Fruit fly (Drosophila melanogaster) whole organism, embryonic: ENCODE results near the gene gpp.
A peak's percentile ranks its signal among the peaks of the same experiment; 100 is the strongest.

Source experiments
- Aef1 ChIP-seq: fragments of 200-800 bp; sonication (Bioruptor generic); IDR thresholded peaks from 3 replicates; pipeline ENCODE4 v1.3.6; 2022; ENCODE audit warnings: missing biosample characterization, missing genetic modification characterization
- B-H1 ChIP-seq: fragments of 200-800 bp; sonication (Bioruptor generic); IDR thresholded peaks from 3 replicates; pipeline ENCODE4 v1.3.6; 2022; ENCODE audit warnings: missing biosample characterization, missing genetic modification characterization
- CG10267 ChIP-seq: fragments of 200-800 bp; sonication (Bioruptor generic); optimal IDR thresholded peaks from 2 replicates; lab custom pipeline; 2018; ENCODE audit warnings: missing biosample characterization, mild to moderate bottlenecking, missing genetic modification characterization, moderate library complexity
- CG10274 ChIP-seq: fragments of 200-800 bp; sonication (Bioruptor generic); optimal IDR thresholded peaks from 3 replicates; lab custom pipeline; 2017; ENCODE audit warnings: missing biosample characterization, mild to moderate bottlenecking, missing genetic modification characterization
- CG10321 ChIP-seq: fragments of 200-800 bp; sonication (Bioruptor generic); IDR thresholded peaks from 2 replicates; pipeline ENCODE4 v1.3.6; 2022; ENCODE audit warnings: missing biosample characterization, missing genetic modification characterization
- CG10366 ChIP-seq: fragments of 200-800 bp; sonication (Bioruptor generic); IDR thresholded peaks from 2 replicates; pipeline ENCODE4 v1.3.6; 2022; ENCODE audit warnings: missing biosample characterization, missing genetic modification characterization
- CG12391 ChIP-seq: fragments of 200-800 bp; sonication (Bioruptor generic); optimal IDR thresholded peaks from 3 replicates; lab custom pipeline; 2018; ENCODE audit warnings: missing biosample characterization, mild to moderate bottlenecking, missing genetic modification characterization, moderate library complexity
- CG14710 ChIP-seq: fragments of 200-800 bp; sonication (Bioruptor generic); optimal IDR thresholded peaks from 3 replicates; lab custom pipeline; 2019; ENCODE audit warnings: missing biosample characterization, mild to moderate bottlenecking, missing genetic modification characterization, moderate library complexity
- CG15479 ChIP-seq: fragments of 200-800 bp; sonication (Bioruptor generic); optimal IDR thresholded peaks from 3 replicates; lab custom pipeline; 2019; ENCODE audit warnings: missing biosample characterization, mild to moderate bottlenecking, missing genetic modification characterization, moderate library complexity
- CG1602 ChIP-seq: fragments of 200-800 bp; sonication (Bioruptor generic); optimal IDR thresholded peaks from 3 replicates; lab custom pipeline; 2016; ENCODE audit warnings: missing biosample characterization, missing genetic modification characterization
- CG1603 ChIP-seq: fragments of 200-800 bp; sonication (Bioruptor generic); optimal IDR thresholded peaks from 2 replicates; lab custom pipeline; 2019; ENCODE audit warnings: missing biosample characterization, mild to moderate bottlenecking, missing genetic modification characterization, moderate library complexity
- CG16779 ChIP-seq: fragments of 200-800 bp; sonication (Bioruptor generic); IDR thresholded peaks from 2 replicates; pipeline ENCODE4 v1.3.6; 2022; ENCODE audit warnings: missing biosample characterization, missing genetic modification characterization
- CG17385 ChIP-seq: fragments of 200-800 bp; sonication (Bioruptor generic); optimal IDR thresholded peaks from 3 replicates; lab custom pipeline; 2018; ENCODE audit warnings: missing biosample characterization, mild to moderate bottlenecking, missing genetic modification characterization
- CG17829 ChIP-seq: fragments of 200-800 bp; optimal IDR thresholded peaks from 2 replicates; lab custom pipeline; 2019; ENCODE audit warnings: missing biosample characterization, mild to moderate bottlenecking, missing genetic modification characterization, moderate library complexity
- CG34422 ChIP-seq: fragments of 200-800 bp; sonication (Bioruptor generic); IDR thresholded peaks from 3 replicates; pipeline ENCODE4 v1.3.6; 2022; ENCODE audit warnings: missing biosample characterization, missing genetic modification characterization
- CG4424 ChIP-seq: fragments of 200-800 bp; sonication (Bioruptor generic); optimal IDR thresholded peaks from 3 replicates; lab custom pipeline; 2016; ENCODE audit warnings: missing biosample characterization, missing genetic modification characterization
- CG4854 ChIP-seq: fragments of 200-800 bp; sonication (Bioruptor generic); optimal IDR thresholded peaks from 2 replicates; lab custom pipeline; 2016; ENCODE audit warnings: missing biosample characterization, missing genetic modification characterization, inconsistent platforms
- CG5245 ChIP-seq: fragments of 200-800 bp; sonication (Bioruptor generic); optimal IDR thresholded peaks from 3 replicates; lab custom pipeline; 2016; ENCODE audit warnings: missing biosample characterization, missing genetic modification characterization
- CG6272 ChIP-seq: fragments of 200-800 bp; sonication (Bioruptor generic); IDR thresholded peaks from 2 replicates; pipeline ENCODE4 v1.3.6; 2022; ENCODE audit warnings: missing biosample characterization, missing genetic modification characterization
- CG7839 ChIP-seq: fragments of 200-800 bp; sonication (Bioruptor generic); optimal IDR thresholded peaks from 3 replicates; lab custom pipeline; 2018; ENCODE audit warnings: missing biosample characterization, mild to moderate bottlenecking, missing genetic modification characterization, moderate library complexity
- CG7963 ChIP-seq: fragments of 200-800 bp; sonication (Bioruptor generic); IDR thresholded peaks from 3 replicates; pipeline ENCODE4 v1.3.6; 2022; ENCODE audit warnings: missing biosample characterization, missing genetic modification characterization; ENCODE audit not compliant: partially characterized antibody
- CG8290 ChIP-seq, 3 experiments: fragments of 200-800 bp; sonication (Bioruptor generic); optimal IDR thresholded peaks; 2 replicates each; lab custom pipeline; 2016 to 2019; ENCODE audit warnings: missing biosample characterization in 3 of 3, missing genetic modification characterization in 3 of 3, mild to moderate bottlenecking in 2 of 3, moderate library complexity in 1 of 3
- D ChIP-seq, 2 experiments: fragments of 200-800 bp in 1 of 2; fragments of >200 bp in 1 of 2; sonication (Bioruptor generic) in 1 of 2; optimal IDR thresholded peaks; 2 replicates in 1 of 2; 3 replicates in 1 of 2; lab custom pipeline; 2017; ENCODE audit warnings: mild to moderate bottlenecking in 1 of 2, missing biosample characterization in 1 of 2, missing genetic modification characterization in 1 of 2, missing genetic modification reagents in 1 of 2
- Dbx ChIP-seq: fragments of 200-800 bp; sonication (Bioruptor generic); IDR thresholded peaks from 3 replicates; pipeline ENCODE4 v1.3.6; 2022; ENCODE audit warnings: missing biosample characterization, missing genetic modification characterization
- Dfd ChIP-seq, 2 experiments: fragments of >200 bp; optimal IDR thresholded peaks; 2 replicates each; lab custom pipeline; 2017; ENCODE audit warnings: missing biosample characterization in 2 of 2, missing genetic modification characterization in 2 of 2
- Dip2 ChIP-seq: fragments of 200-800 bp; sonication (Bioruptor generic); IDR thresholded peaks from 2 replicates; pipeline ENCODE4 v1.3.6; 2022; ENCODE audit warnings: missing biosample characterization, missing genetic modification characterization
- Fer1 ChIP-seq: fragments of 200-800 bp; sonication (Bioruptor generic); optimal IDR thresholded peaks from 2 replicates; lab custom pipeline; 2017; ENCODE audit warnings: missing biosample characterization, mild to moderate bottlenecking, missing genetic modification characterization
- Hmx ChIP-seq: fragments of 200-800 bp; sonication (Bioruptor generic); optimal IDR thresholded peaks from 2 replicates; lab custom pipeline; 2016; ENCODE audit warnings: missing biosample characterization, missing genetic modification characterization
- Hsf ChIP-seq: fragments of 200-800 bp; sonication (Bioruptor generic); optimal IDR thresholded peaks from 3 replicates; lab custom pipeline; 2016; ENCODE audit warnings: missing biosample characterization, missing genetic modification characterization
- Lim3 ChIP-seq: fragments of 200-800 bp; sonication (Bioruptor generic); IDR thresholded peaks from 2 replicates; pipeline ENCODE4 v1.3.6; 2022; ENCODE audit warnings: missing biosample characterization, missing genetic modification characterization
- MBD-R2 ChIP-seq: fragments of 200-800 bp; sonication (Bioruptor generic); IDR thresholded peaks from 2 replicates; pipeline ENCODE4 v1.3.6; 2022; ENCODE audit warnings: missing biosample characterization, missing genetic modification characterization
- Meics ChIP-seq: fragments of 200-800 bp; sonication (Bioruptor generic); optimal IDR thresholded peaks from 2 replicates; lab custom pipeline; 2017; ENCODE audit warnings: missing biosample characterization, mild to moderate bottlenecking, missing genetic modification characterization
- NFAT ChIP-seq: fragments of 200-800 bp; sonication (Bioruptor generic); IDR thresholded peaks from 2 replicates; pipeline ENCODE4 v1.3.6; 2022; ENCODE audit warnings: missing biosample characterization, missing genetic modification characterization
- Sry-δ ChIP-seq: fragments of 200-800 bp; sonication (Bioruptor generic); optimal IDR thresholded peaks from 2 replicates; lab custom pipeline; 2016; ENCODE audit warnings: missing biosample characterization, missing genetic modification characterization
- Vsx1 ChIP-seq: fragments of 200-800 bp; sonication (Bioruptor generic); optimal IDR thresholded peaks from 2 replicates; lab custom pipeline; 2017; ENCODE audit warnings: missing biosample characterization, mild to moderate bottlenecking, missing genetic modification characterization, missing genetic modification reagents
- al ChIP-seq: fragments of 200-800 bp; sonication (Bioruptor generic); IDR thresholded peaks from 2 replicates; pipeline ENCODE4 v1.3.6; 2022; ENCODE audit warnings: missing biosample characterization, missing genetic modification characterization
- ase ChIP-seq: fragments of 200-800 bp; sonication (Bioruptor generic); IDR thresholded peaks from 3 replicates; pipeline ENCODE4 v1.3.6; 2022; ENCODE audit warnings: missing biosample characterization, missing genetic modification characterization
- ato ChIP-seq: fragments of 200-800 bp; sonication (Bioruptor generic); IDR thresholded peaks from 2 replicates; pipeline ENCODE4 v1.3.6; 2022; ENCODE audit warnings: missing biosample characterization, missing genetic modification characterization; ENCODE audit not compliant: partially characterized antibody
- caup ChIP-seq: fragments of 200-800 bp; sonication (Bioruptor generic); optimal IDR thresholded peaks from 3 replicates; lab custom pipeline; 2017; ENCODE audit warnings: missing biosample characterization, mild to moderate bottlenecking, missing genetic modification characterization, moderate library complexity; ENCODE audit not compliant: severe bottlenecking
- dm ChIP-seq: fragments of 200-800 bp; sonication (Bioruptor generic); optimal IDR thresholded peaks from 3 replicates; lab custom pipeline; 2016; ENCODE audit warnings: missing biosample characterization, missing genetic modification characterization
- dmrt99B ChIP-seq: fragments of 200-800 bp; sonication (Bioruptor generic); optimal IDR thresholded peaks from 2 replicates; lab custom pipeline; 2018; ENCODE audit warnings: missing biosample characterization, mild to moderate bottlenecking, missing genetic modification characterization, moderate library complexity
- dpn ChIP-seq, 2 experiments: fragments of 200-800 bp; sonication (Bioruptor generic); optimal IDR thresholded peaks; 3 replicates each; lab custom pipeline; 2016; ENCODE audit warnings: missing biosample characterization in 2 of 2, missing genetic modification characterization in 2 of 2
- gcm2 ChIP-seq: fragments of 200-800 bp; sonication (Bioruptor generic); optimal IDR thresholded peaks from 2 replicates; lab custom pipeline; 2016; ENCODE audit warnings: missing biosample characterization, missing genetic modification characterization
- jigr1 ChIP-seq: fragments of 200-800 bp; sonication (Bioruptor generic); IDR thresholded peaks from 3 replicates; pipeline ENCODE4 v1.3.6; 2022; ENCODE audit warnings: missing biosample characterization, missing genetic modification characterization
- lmd ChIP-seq: fragments of 200-800 bp; sonication (Bioruptor generic); IDR thresholded peaks from 2 replicates; pipeline ENCODE4 v1.3.6; 2022; ENCODE audit warnings: missing biosample characterization, missing genetic modification characterization
- psq ChIP-seq: fragments of 200-800 bp; sonication (Bioruptor generic); optimal IDR thresholded peaks from 2 replicates; lab custom pipeline; 2017; ENCODE audit warnings: missing biosample characterization, missing genetic modification characterization
- pum ChIP-seq: fragments of 200-800 bp; sonication (Bioruptor generic); optimal IDR thresholded peaks from 2 replicates; lab custom pipeline; 2016; ENCODE audit warnings: missing biosample characterization, missing genetic modification characterization
- row ChIP-seq: fragments of 200-800 bp; sonication (Bioruptor generic); IDR thresholded peaks from 3 replicates; pipeline ENCODE4 v1.3.6; 2022; ENCODE audit warnings: missing biosample characterization, missing genetic modification characterization
- sob ChIP-seq: fragments of 200-800 bp; sonication (Bioruptor generic); IDR thresholded peaks from 2 replicates; pipeline ENCODE4 v1.3.6; 2022; ENCODE audit warnings: missing biosample characterization, missing genetic modification characterization
- sug ChIP-seq: fragments of 200-800 bp; optimal IDR thresholded peaks from 2 replicates; lab custom pipeline; 2019; ENCODE audit warnings: missing biosample characterization, mild to moderate bottlenecking, missing genetic modification characterization, moderate library complexity
- wdn ChIP-seq: fragments of 200-800 bp; sonication (Bioruptor generic); IDR thresholded peaks from 2 replicates; pipeline ENCODE4 v1.3.6; 2022; ENCODE audit warnings: missing biosample characterization, missing genetic modification characterization

gpp gene

dm6 chr3R:6457055-6457391, 50.4 kb downstream of the gpp start, which contains the start of gene Zif (continued):
- TF ChIP-seq CG12391 (tag; lab: Kevin White, UChicago) (peak; percentile 27), CG17385 (no peak), B-H1 (GFP tag; lab: Robert Waterston, UW) (no peak), Dbx (peak; percentile 65; the same call in 2 of the 3 replicates), psq (GFP tag; lab: Kevin White, UChicago) (no peak), CG10366 (GFP tag; lab: Robert Waterston, UW) (peak; percentile 43), al (GFP tag; lab: Robert Waterston, UW) (peak; percentile 35; the same call in 1 of the 2 replicates), CG8290 (GFP tag; optimal IDR thresholded peaks at IDR 0.05; lab: Kevin White, UChicago) (no peak), CG8290 (tag; optimal IDR thresholded peaks at IDR 0.05; lab: Kevin White, UChicago) (no peak), D (optimal IDR thresholded peaks at IDR 0.05; lab: Kevin White, UChicago) (no peak), D (GFP tag; optimal IDR thresholded peaks at IDR 0.05; lab: Kevin White, UChicago) (no peak), CG34422 (GFP tag; lab: Robert Waterston, UW) (peak; percentile 39; the same call in 1 of the 3 replicates), CG15479 (GFP tag; lab: Kevin White, UChicago) (no peak), CG1603 (tag; lab: Kevin White, UChicago) (peak; percentile 76), CG4854 (GFP tag; lab: Kevin White, UChicago) (no peak), pum (GFP tag; lab: Kevin White, UChicago) (peak; percentile 35), CG14710 (tag; lab: Kevin White, UChicago) (peak; percentile 8), CG7963 (no peak), gcm2 (no peak), dm (GFP tag; lab: Kevin White, UChicago) (peak; percentile 20), wdn (GFP tag; lab: Robert Waterston, UW) (peak; percentile 44; the same call in 1 of the 2 replicates), Aef1 (0 out of 3 replicates have a peak, but pooled peaks have one; percentile 24), Dfd (GFP tag; optimal IDR thresholded peaks at IDR 0.05; lab: Kevin White, UChicago) (no peak), CG6272 (GFP tag; lab: Robert Waterston, UW) (peak; percentile 31; the same call in 1 of the 2 replicates), dpn (GFP tag; optimal IDR thresholded peaks at IDR 0.05; lab: Kevin White, UChicago) (peak; percentile 39 to 44), row (GFP tag; lab: Robert Waterston, UW) (peak; percentile 82), Dip2 (GFP tag; lab: Robert Waterston, UW) (no peak), CG4424 (GFP tag; lab: Kevin White, UChicago) (peak; percentile 15), Sry-δ (GFP tag; lab: Kevin White, UChicago) (peak; percentile 45), Hmx (GFP tag; lab: Kevin White, UChicago) (no peak), lmd (no peak; the same call in 1 of the 2 replicates), CG10274 (GFP tag; lab: Kevin White, UChicago) (no peak), ase (GFP tag; lab: Robert Waterston, UW) (no peak), CG10321 (peak; percentile 48; the same call in 1 of the 2 replicates), CG1602 (GFP tag; lab: Kevin White, UChicago) (peak; percentile 21), MBD-R2 (peak; percentile 69), Vsx1 (no peak), jigr1 (GFP tag; lab: Robert Waterston, UW) (no peak), Fer1 (GFP tag; lab: Kevin White, UChicago) (peak; percentile 39), caup (no peak), ato (GFP tag; lab: Robert Waterston, UW) (no peak), Hsf (peak; percentile 30), Lim3 (GFP tag; lab: Robert Waterston, UW) (no peak), CG17829 (tag; lab: Kevin White, UChicago) (peak; percentile 21), CG5245 (GFP tag; lab: Kevin White, UChicago) (peak; percentile 38), sug (peak; percentile 17), CG10267 (tag; lab: Kevin White, UChicago) (peak; percentile 97), CG7839 (tag; lab: Kevin White, UChicago) (no peak), Meics (GFP tag; lab: Kevin White, UChicago) (no peak), NFAT (GFP tag; lab: Robert Waterston, UW) (peak; percentile 72), dmrt99B (no peak), CG16779 (GFP tag; lab: Robert Waterston, UW) (peak; percentile 61; the same call in 1 of the 2 replicates), sob (GFP tag; lab: Robert Waterston, UW) (peak; percentile 84)
